In genomic region chrX:5995951-5996350, dm6 we compare ENCODE assay signal across 1 fruit fly cellular context.
TF ChIP-seq lines count a peak whose summit lies in the region.

No protein-coding gene starts in this region.

TF ChIP-seq in whole organism, embryonic, 481 proteins besides CTCF, POLR2A, EP300 and RAD21 (continued from another document and continues in another):
- no peak for TF ChIP-seq crp (GFP tag; optimal IDR thresholded peaks at IDR 0.05; lab: Kevin White, UChicago)
- TF ChIP-seq mld (GFP tag; IDR thresholded peaks at IDR 0.05; lab: Robert Waterston, UW; ENCODE audit: partially characterized antibody), result no peak
- TF ChIP-seq eyg (GFP tag; optimal IDR thresholded peaks at IDR 0.05; lab: Kevin White, UChicago), result no peak
- TF ChIP-seq Taf1 (GFP tag; IDR thresholded peaks at IDR 0.05; lab: Robert Waterston, UW), result no peak
- TF ChIP-seq Sox100B (GFP tag; optimal IDR thresholded peaks at IDR 0.05; lab: Kevin White, UChicago), result no peak
- no peak for TF ChIP-seq Gug (GFP tag; IDR thresholded peaks at IDR 0.05; lab: Robert Waterston, UW)
- peak; percentile 39; the same call in 1 of the 2 replicates for TF ChIP-seq HLH3B (GFP tag; IDR thresholded peaks at IDR 0.05; lab: Robert Waterston, UW)
- no peak for TF ChIP-seq en (GFP tag; optimal IDR thresholded peaks at IDR 0.05; lab: Kevin White, UChicago)
- TF ChIP-seq CG11560 (tag; IDR thresholded peaks at IDR 0.05; lab: Robert Waterston, UW), result no peak
- TF ChIP-seq sc (optimal IDR thresholded peaks at IDR 0.05; lab: Kevin White, UChicago), result no peak
- TF ChIP-seq sc (GFP tag; optimal IDR thresholded peaks at IDR 0.05; lab: Kevin White, UChicago), result no peak
- TF ChIP-seq NC2α (GFP tag; optimal IDR thresholded peaks at IDR 0.05; lab: Kevin White, UChicago), result no peak
- peak; percentile 51 for TF ChIP-seq CG9727 (GFP tag; optimal IDR thresholded peaks at IDR 0.05; lab: Kevin White, UChicago)
- peak; percentile 60; the same call in 1 of the 2 replicates for TF ChIP-seq Xrp1 (GFP tag; IDR thresholded peaks at IDR 0.05; lab: Robert Waterston, UW)
- TF ChIP-seq CG30403 (GFP tag; optimal IDR thresholded peaks at IDR 0.05; lab: Kevin White, UChicago), result peak; percentile 27
- peak; percentile 35 for TF ChIP-seq CG8924 (tag; optimal IDR thresholded peaks at IDR 0.05; lab: Kevin White, UChicago)
- TF ChIP-seq CG10366 (GFP tag; IDR thresholded peaks at IDR 0.05; lab: Robert Waterston, UW), result no peak
- no peak for TF ChIP-seq CG6854 (GFP tag; optimal IDR thresholded peaks at IDR 0.05; lab: Kevin White, UChicago)
- TF ChIP-seq Neu2 (GFP tag; optimal IDR thresholded peaks at IDR 0.05; lab: Kevin White, UChicago; ENCODE audit: borderline replicate concordance), result no peak
- peak; percentile 14 for TF ChIP-seq Ssrp (tag; optimal IDR thresholded peaks at IDR 0.05; lab: Kevin White, UChicago)
- no peak for TF ChIP-seq abd-A (tag; optimal IDR thresholded peaks at IDR 0.05; lab: Kevin White, UChicago)
- no peak for TF ChIP-seq Tbp (GFP tag; optimal IDR thresholded peaks at IDR 0.05; lab: Kevin White, UChicago)
- peak; percentile 43 for TF ChIP-seq dmrt11E (tag; optimal IDR thresholded peaks at IDR 0.05; lab: Kevin White, UChicago)
- peak in 1 of 2 experiments; percentile 6 for TF ChIP-seq Hr51 (GFP tag; optimal IDR thresholded peaks at IDR 0.05; lab: Kevin White, UChicago)
- peak; percentile 9 for TF ChIP-seq CG10209 (GFP tag; optimal IDR thresholded peaks at IDR 0.05; lab: Kevin White, UChicago)
- peak; percentile 51 for TF ChIP-seq CG2712 (tag; optimal IDR thresholded peaks at IDR 0.05; lab: Kevin White, UChicago)
- no peak for TF ChIP-seq D (optimal IDR thresholded peaks at IDR 0.05; lab: Kevin White, UChicago)
- peak; percentile 9 for TF ChIP-seq D (GFP tag; optimal IDR thresholded peaks at IDR 0.05; lab: Kevin White, UChicago)
- TF ChIP-seq bab2 (GFP tag; optimal IDR thresholded peaks at IDR 0.05; lab: Kevin White, UChicago), result no peak
- TF ChIP-seq croc (GFP tag; conservative IDR thresholded peaks at IDR 0.05; lab: Robert Waterston, UW), result no peak
- TF ChIP-seq hbn (GFP tag; IDR thresholded peaks at IDR 0.05; lab: Robert Waterston, UW; ENCODE audit: partially characterized antibody), result no peak
- TF ChIP-seq seq (GFP tag; IDR thresholded peaks at IDR 0.05; lab: Robert Waterston, UW), result no peak
- TF ChIP-seq cwo (GFP tag; optimal IDR thresholded peaks at IDR 0.05; lab: Kevin White, UChicago), result no peak
- no peak for TF ChIP-seq CG7963 (GFP tag; IDR thresholded peaks at IDR 0.05; lab: Robert Waterston, UW; ENCODE audit: partially characterized antibody)
- no peak for TF ChIP-seq pan (optimal IDR thresholded peaks at IDR 0.05; lab: Kevin White, UChicago)
- TF ChIP-seq pan (GFP tag; optimal IDR thresholded peaks at IDR 0.05 in 1 of 2, IDR thresholded peaks at IDR 0.05 in 1 of 2), result no peak
- TF ChIP-seq inv (GFP tag; IDR thresholded peaks at IDR 0.05; lab: Robert Waterston, UW; ENCODE audit: partially characterized antibody), result no peak
- no peak for TF ChIP-seq Atf-2 (GFP tag; optimal IDR thresholded peaks at IDR 0.05; lab: Kevin White, UChicago)
- no peak for TF ChIP-seq CG6791 (GFP tag; IDR thresholded peaks at IDR 0.05; lab: Robert Waterston, UW; ENCODE audit: partially characterized antibody)
- no peak for TF ChIP-seq hkb (optimal IDR thresholded peaks at IDR 0.05; lab: Kevin White, UChicago)
- TF ChIP-seq hkb (GFP tag; IDR thresholded peaks at IDR 0.05; lab: Robert Waterston, UW), result peak; percentile 63
- TF ChIP-seq tup (GFP tag; optimal IDR thresholded peaks at IDR 0.05; lab: Kevin White, UChicago), result no peak
- TF ChIP-seq HHEX (GFP tag; optimal IDR thresholded peaks at IDR 0.05; lab: Kevin White, UChicago), result no peak
- 0 out of 2 replicates have a peak, but pooled peaks have one; percentile 22 for TF ChIP-seq ranshi (GFP tag; IDR thresholded peaks at IDR 0.05; lab: Robert Waterston, UW)
- TF ChIP-seq CG2678 (tag; optimal IDR thresholded peaks at IDR 0.05; lab: Kevin White, UChicago), result peak; percentile 26
- no peak for TF ChIP-seq shn (GFP tag; optimal IDR thresholded peaks at IDR 0.05; lab: Kevin White, UChicago)
- TF ChIP-seq E2f2 (GFP tag; IDR thresholded peaks at IDR 0.05; lab: Robert Waterston, UW), result no peak
- TF ChIP-seq CG4617 (GFP tag; optimal IDR thresholded peaks at IDR 0.05; lab: Kevin White, UChicago; ENCODE audit: borderline replicate concordance), result no peak
- no peak for TF ChIP-seq CG11247 (GFP tag; IDR thresholded peaks at IDR 0.05; lab: Robert Waterston, UW)
- TF ChIP-seq Xbp1 (GFP tag; optimal IDR thresholded peaks at IDR 0.05; lab: Kevin White, UChicago), result peak; percentile 30
- no peak for TF ChIP-seq Optix (GFP tag; IDR thresholded peaks at IDR 0.05; lab: Robert Waterston, UW)
- TF ChIP-seq CG10431 (GFP tag; optimal IDR thresholded peaks at IDR 0.05; lab: Kevin White, UChicago), result no peak
- no peak for TF ChIP-seq usp (GFP tag; optimal IDR thresholded peaks at IDR 0.05; lab: Kevin White, UChicago)
- TF ChIP-seq disco-r (GFP tag; optimal IDR thresholded peaks at IDR 0.05; lab: Kevin White, UChicago), result no peak
- TF ChIP-seq psq (GFP tag; optimal IDR thresholded peaks at IDR 0.05; lab: Kevin White, UChicago), result no peak
- TF ChIP-seq E2f1 (GFP tag; IDR thresholded peaks at IDR 0.05; lab: Robert Waterston, UW), result no peak
- no peak for TF ChIP-seq chn (GFP tag; optimal IDR thresholded peaks at IDR 0.05; lab: Kevin White, UChicago)
- no peak for TF ChIP-seq gt (GFP tag; IDR thresholded peaks at IDR 0.05; lab: Robert Waterston, UW)
- no peak for TF ChIP-seq CG7357 (GFP tag; IDR thresholded peaks at IDR 0.05; lab: Robert Waterston, UW)
- peak; percentile 46; the same call in 1 of the 3 replicates for TF ChIP-seq zfh1 (GFP tag; IDR thresholded peaks at IDR 0.05; lab: Robert Waterston, UW)
- TF ChIP-seq row (GFP tag; IDR thresholded peaks at IDR 0.05; lab: Robert Waterston, UW), result peak; percentile 63
- TF ChIP-seq CG13775 (GFP tag; optimal IDR thresholded peaks at IDR 0.05; lab: Kevin White, UChicago), result peak; percentile 27
- no peak for TF ChIP-seq CG13287 (GFP tag; IDR thresholded peaks at IDR 0.05; lab: Robert Waterston, UW; ENCODE audit: partially characterized antibody)
- TF ChIP-seq unpg (GFP tag; optimal IDR thresholded peaks at IDR 0.05; lab: Kevin White, UChicago), result peak; percentile 38
- no peak for TF ChIP-seq fru (optimal IDR thresholded peaks at IDR 0.05; lab: Kevin White, UChicago)
- peak; percentile 61; the same call in 1 of the 2 replicates for TF ChIP-seq CG17328 (GFP tag; IDR thresholded peaks at IDR 0.05; lab: Robert Waterston, UW)
- TF ChIP-seq tap (tag; optimal IDR thresholded peaks at IDR 0.05; lab: Kevin White, UChicago), result no peak
- no peak for TF ChIP-seq dati (GFP tag; IDR thresholded peaks at IDR 0.05; lab: Robert Waterston, UW)
- TF ChIP-seq CG10274 (GFP tag; optimal IDR thresholded peaks at IDR 0.05; lab: Kevin White, UChicago), result no peak
- TF ChIP-seq CG15514 (GFP tag; optimal IDR thresholded peaks at IDR 0.05; lab: Kevin White, UChicago), result no peak
- no peak for TF ChIP-seq Dip2 (GFP tag; IDR thresholded peaks at IDR 0.05; lab: Robert Waterston, UW)
- TF ChIP-seq Fer3 (tag; optimal IDR thresholded peaks at IDR 0.05; lab: Kevin White, UChicago), result no peak
- TF ChIP-seq CG11723 (GFP tag; optimal IDR thresholded peaks at IDR 0.05; lab: Kevin White, UChicago), result no peak
- no peak for TF ChIP-seq corto (GFP tag; optimal IDR thresholded peaks at IDR 0.05; lab: Kevin White, UChicago)
- TF ChIP-seq CG3065 (GFP tag; optimal IDR thresholded peaks at IDR 0.05; lab: Kevin White, UChicago), result peak; percentile 10
- TF ChIP-seq stwl (tag; optimal IDR thresholded peaks at IDR 0.05; lab: Kevin White, UChicago), result no peak
- TF ChIP-seq Usf (GFP tag; optimal IDR thresholded peaks at IDR 0.05; lab: Kevin White, UChicago), result no peak
- TF ChIP-seq ems (GFP tag; optimal IDR thresholded peaks at IDR 0.05; lab: Kevin White, UChicago), result no peak
- TF ChIP-seq lilli (GFP tag; optimal IDR thresholded peaks at IDR 0.05; lab: Kevin White, UChicago), result no peak
- no peak for TF ChIP-seq pum (GFP tag; optimal IDR thresholded peaks at IDR 0.05; lab: Kevin White, UChicago)
- TF ChIP-seq caup (GFP tag; optimal IDR thresholded peaks at IDR 0.05; lab: Kevin White, UChicago; ENCODE audit: severe bottlenecking), result no peak
- peak; percentile 57; the same call in 1 of the 2 replicates for TF ChIP-seq CG10959 (GFP tag; IDR thresholded peaks at IDR 0.05; lab: Robert Waterston, UW)
- no peak for TF ChIP-seq CG4820 (GFP tag; optimal IDR thresholded peaks at IDR 0.05; lab: Kevin White, UChicago)
- TF ChIP-seq CG1832 (GFP tag; optimal IDR thresholded peaks at IDR 0.05; lab: Kevin White, UChicago), result no peak
- no peak for TF ChIP-seq Deaf1 (tag; optimal IDR thresholded peaks at IDR 0.05; lab: Kevin White, UChicago)
- TF ChIP-seq onecut (GFP tag; IDR thresholded peaks at IDR 0.05; lab: Robert Waterston, UW), result no peak
- TF ChIP-seq pho (GFP tag; optimal IDR thresholded peaks at IDR 0.05; lab: Kevin White, UChicago), result no peak
- TF ChIP-seq CHES-1-like (GFP tag; optimal IDR thresholded peaks at IDR 0.05; lab: Kevin White, UChicago), result no peak
- TF ChIP-seq Adf1 (GFP tag; IDR thresholded peaks at IDR 0.05; lab: Robert Waterston, UW), result no peak
- peak; percentile 78 for TF ChIP-seq sens (GFP tag; lab: Kevin White, UChicago)
- TF ChIP-seq pzg (GFP tag; optimal IDR thresholded peaks at IDR 0.05; lab: Kevin White, UChicago), result no peak
- no peak for TF ChIP-seq aop (GFP tag; IDR thresholded peaks at IDR 0.05; lab: Robert Waterston, UW)
- no peak for TF ChIP-seq C15 (GFP tag; IDR thresholded peaks at IDR 0.05; lab: Robert Waterston, UW)
- TF ChIP-seq CG1647 (GFP tag; optimal IDR thresholded peaks at IDR 0.05; lab: Kevin White, UChicago), result no peak
- no peak for TF ChIP-seq lbe (GFP tag; optimal IDR thresholded peaks at IDR 0.05; lab: Kevin White, UChicago)
- no peak for TF ChIP-seq da (GFP tag; optimal IDR thresholded peaks at IDR 0.05; lab: Kevin White, UChicago)
- no peak for TF ChIP-seq CG3838 (GFP tag; optimal IDR thresholded peaks at IDR 0.05; lab: Kevin White, UChicago)
- no peak for TF ChIP-seq CG43689 (GFP tag; IDR thresholded peaks at IDR 0.05; lab: Robert Waterston, UW)
- TF ChIP-seq CG16815 (GFP tag; optimal IDR thresholded peaks at IDR 0.05; lab: Kevin White, UChicago), result no peak
- peak; percentile 34 for TF ChIP-seq dmrt99B (tag; optimal IDR thresholded peaks at IDR 0.05; lab: Kevin White, UChicago)
- no peak for TF ChIP-seq Bdp1 (GFP tag; optimal IDR thresholded peaks at IDR 0.05; lab: Kevin White, UChicago)
- no peak for TF ChIP-seq CG6813 (GFP tag; optimal IDR thresholded peaks at IDR 0.05; lab: Kevin White, UChicago)
- no peak for TF ChIP-seq CG30431 (GFP tag; optimal IDR thresholded peaks at IDR 0.05; lab: Kevin White, UChicago)
- TF ChIP-seq fd96Cb (tag; optimal IDR thresholded peaks at IDR 0.05; lab: Kevin White, UChicago), result peak; percentile 36
- 0 out of 3 replicates have a peak, but pooled peaks have one; percentile 8 for TF ChIP-seq ci (GFP tag; IDR thresholded peaks at IDR 0.05; lab: Robert Waterston, UW)
- no peak for TF ChIP-seq CG15479 (GFP tag; optimal IDR thresholded peaks at IDR 0.05; lab: Kevin White, UChicago)
- no peak for TF ChIP-seq CG6654 (GFP tag; optimal IDR thresholded peaks at IDR 0.05; lab: Kevin White, UChicago)
- TF ChIP-seq p53 (GFP tag; optimal IDR thresholded peaks at IDR 0.05; lab: Kevin White, UChicago), result no peak
- TF ChIP-seq Sox102F (GFP tag; optimal IDR thresholded peaks at IDR 0.05; lab: Kevin White, UChicago), result peak; percentile 51
- no peak for TF ChIP-seq Dad (GFP tag; optimal IDR thresholded peaks at IDR 0.05; lab: Kevin White, UChicago)
- no peak for TF ChIP-seq mirr (GFP tag; optimal IDR thresholded peaks at IDR 0.05; lab: Kevin White, UChicago)
- peak; percentile 29; the same call in 1 of the 2 replicates for TF ChIP-seq CG31441 (GFP tag; IDR thresholded peaks at IDR 0.05; lab: Robert Waterston, UW)
- no peak for TF ChIP-seq Aef1 (GFP tag; IDR thresholded peaks at IDR 0.05; lab: Robert Waterston, UW)
- TF ChIP-seq danr (GFP tag; IDR thresholded peaks at IDR 0.05; lab: Robert Waterston, UW), result no peak
- TF ChIP-seq H15 (GFP tag; IDR thresholded peaks at IDR 0.05; lab: Robert Waterston, UW), result no peak
- TF ChIP-seq CG9797 (GFP tag; optimal IDR thresholded peaks at IDR 0.05; lab: Kevin White, UChicago), result no peak
- TF ChIP-seq BEAF-32 (GFP tag; optimal IDR thresholded peaks at IDR 0.05; lab: Kevin White, UChicago), result no peak
- TF ChIP-seq hth (optimal IDR thresholded peaks at IDR 0.05; lab: Kevin White, UChicago), result no peak
- no peak for TF ChIP-seq dpn (GFP tag; optimal IDR thresholded peaks at IDR 0.05; lab: Kevin White, UChicago)
- no peak for TF ChIP-seq CG8478 (optimal IDR thresholded peaks at IDR 0.05; lab: Kevin White, UChicago)
- TF ChIP-seq zf30C (GFP tag; optimal IDR thresholded peaks at IDR 0.05; lab: Kevin White, UChicago), result no peak
- no peak for TF ChIP-seq CG13894 (tag; optimal IDR thresholded peaks at IDR 0.05; lab: Kevin White, UChicago)
- TF ChIP-seq Poxn (GFP tag; IDR thresholded peaks at IDR 0.05; lab: Robert Waterston, UW), result no peak
- TF ChIP-seq CG17361 (GFP tag; IDR thresholded peaks at IDR 0.05; lab: Robert Waterston, UW), result peak; percentile 34; the same call in 1 of the 3 replicates
- TF ChIP-seq CG4854 (GFP tag; optimal IDR thresholded peaks at IDR 0.05; lab: Kevin White, UChicago), result no peak
- peak; percentile 14; the same call in 1 of the 2 replicates for TF ChIP-seq ara (GFP tag; IDR thresholded peaks at IDR 0.05; lab: Robert Waterston, UW)
- peak; percentile 48 for TF ChIP-seq D19B (GFP tag; optimal IDR thresholded peaks at IDR 0.05; lab: Kevin White, UChicago)
- peak; percentile 8 for TF ChIP-seq CoRest (tag; optimal IDR thresholded peaks at IDR 0.05; lab: Kevin White, UChicago)
- no peak for TF ChIP-seq CG8359 (GFP tag; optimal IDR thresholded peaks at IDR 0.05; lab: Kevin White, UChicago; ENCODE audit: borderline replicate concordance)
- 0 out of 2 replicates have a peak, but pooled peaks have one; percentile 17 for TF ChIP-seq CG6689 (GFP tag; IDR thresholded peaks at IDR 0.05; lab: Robert Waterston, UW)
- TF ChIP-seq NK7.1 (GFP tag; optimal IDR thresholded peaks at IDR 0.05; lab: Kevin White, UChicago), result no peak
- peak; percentile 48; the same call in 1 of the 2 replicates for TF ChIP-seq H2.0 (GFP tag; IDR thresholded peaks at IDR 0.05; lab: Robert Waterston, UW)
- no peak for TF ChIP-seq B-H1 (GFP tag; IDR thresholded peaks at IDR 0.05; lab: Robert Waterston, UW)
- TF ChIP-seq lola (GFP tag; optimal IDR thresholded peaks at IDR 0.05; lab: Kevin White, UChicago), result peak in 1 of 3 experiments; percentile 27
- TF ChIP-seq phol (tag; optimal IDR thresholded peaks at IDR 0.05; lab: Kevin White, UChicago), result peak; percentile 44
- no peak for TF ChIP-seq CG11398 (GFP tag; optimal IDR thresholded peaks at IDR 0.05; lab: Kevin White, UChicago)
